Worm (Caenorhabditis elegans): ENCODE data around the gene C10G8.4.
A peak's percentile ranks its signal among the peaks of the same experiment; 100 is the strongest.

The C10G8.4 gene

DNA sequence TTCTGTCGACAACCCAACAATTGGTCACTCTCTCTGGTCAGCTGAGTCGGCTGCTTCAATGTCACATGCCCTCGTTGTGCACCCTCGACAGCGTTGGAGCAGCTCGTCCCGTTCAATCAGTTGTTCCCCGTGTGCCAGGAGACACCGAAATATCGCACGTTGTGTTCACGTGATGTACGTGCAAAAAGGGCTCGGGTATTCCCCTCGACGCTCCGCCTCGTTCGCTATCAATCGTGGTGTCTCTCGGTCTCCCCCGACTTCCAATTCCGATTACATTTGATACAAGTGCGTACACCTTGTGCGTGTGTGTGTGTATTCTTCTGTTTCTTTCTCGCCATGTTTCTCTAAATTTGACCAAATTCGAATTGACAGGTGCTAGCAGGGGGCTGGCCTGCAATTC is 40.2 kb upstream of the C10G8.4 start:
- TF ChIP-seq nhr-43 (tag; optimal IDR thresholded peaks at IDR 0.05; ENCODE audit: poor library complexity, severe bottlenecking) = peak; percentile 47
- peak; percentile 9 for TF ChIP-seq tbx-2 (tag; optimal IDR thresholded peaks at IDR 0.05)
- peak; percentile 80 for TF ChIP-seq mml-1 (tag; optimal IDR thresholded peaks at IDR 0.05)
- TF ChIP-seq pqm-1 (tag; optimal IDR thresholded peaks at IDR 0.05) = peak; percentile 87
- no peak for TF ChIP-seq nhr-77 (tag; optimal IDR thresholded peaks at IDR 0.05)
- no peak for TF ChIP-seq zag-1 (tag; optimal IDR thresholded peaks at IDR 0.05)
- TF ChIP-seq lin-39 (tag; optimal IDR thresholded peaks at IDR 0.05) = peak; percentile 28
- TF ChIP-seq aly-2 (tag; optimal IDR thresholded peaks at IDR 0.05) = no peak
- TF ChIP-seq nhr-76 (tag; optimal IDR thresholded peaks at IDR 0.05) = no peak
- no peak for TF ChIP-seq nhr-12 (tag; optimal IDR thresholded peaks at IDR 0.05)
- peak; percentile 93 for TF ChIP-seq elt-2 (tag; optimal IDR thresholded peaks at IDR 0.05)
- peak; percentile 60 for TF ChIP-seq nfya-1 (tag; optimal IDR thresholded peaks at IDR 0.05; ENCODE audit: insufficient read depth)
- TF ChIP-seq nhr-25 (tag; optimal IDR thresholded peaks at IDR 0.05) = no peak
- no peak for TF ChIP-seq hmg-11 (tag; optimal IDR thresholded peaks at IDR 0.05)
- TF ChIP-seq ztf-4 (tag; optimal IDR thresholded peaks at IDR 0.05) = no peak
- TF ChIP-seq egl-27 (tag; optimal IDR thresholded peaks at IDR 0.05) = no peak
- no peak for TF ChIP-seq nhr-237 (tag; optimal IDR thresholded peaks at IDR 0.05)
- TF ChIP-seq elt-3 (tag; optimal IDR thresholded peaks at IDR 0.05) = peak in 1 of 3 experiments; percentile 10
- no peak for TF ChIP-seq eor-1 (tag; optimal IDR thresholded peaks at IDR 0.05)
- TF ChIP-seq nhr-11 (tag; optimal IDR thresholded peaks at IDR 0.05) = peak; percentile 44
- TF ChIP-seq unc-62 (GFP tag; optimal IDR thresholded peaks at IDR 0.05) = no peak
- peak; percentile 26 for TF ChIP-seq mdl-1 (tag; optimal IDR thresholded peaks at IDR 0.05)
- peak; percentile 62 for TF ChIP-seq jun-1 (tag; optimal IDR thresholded peaks at IDR 0.05)
- no peak for TF ChIP-seq sea-2 (GFP tag; optimal IDR thresholded peaks at IDR 0.05)
- TF ChIP-seq skn-1 (tag; optimal IDR thresholded peaks at IDR 0.05) = peak; percentile 23
- TF ChIP-seq lsy-12 (tag; optimal IDR thresholded peaks at IDR 0.05) = peak; percentile 23
- no peak for TF ChIP-seq ceh-16 (tag; optimal IDR thresholded peaks at IDR 0.05)
- peak; percentile 25 for TF ChIP-seq daf-12 (tag; optimal IDR thresholded peaks at IDR 0.05)
- peak; percentile 73 for TF ChIP-seq ama-1 (optimal IDR thresholded peaks at IDR 0.05)
- peak; percentile 61 for TF ChIP-seq pha-4 (tag; optimal IDR thresholded peaks at IDR 0.05)
- TF ChIP-seq ceh-82 (tag; optimal IDR thresholded peaks at IDR 0.05) = no peak
- TF ChIP-seq fkh-10 (GFP tag; optimal IDR thresholded peaks at IDR 0.05) = no peak
- TF ChIP-seq fkh-2 (tag; optimal IDR thresholded peaks at IDR 0.05) = no peak
- TF ChIP-seq R02D3.7 (tag; optimal IDR thresholded peaks at IDR 0.05) = no peak
- TF ChIP-seq ceh-9 (tag; optimal IDR thresholded peaks at IDR 0.05) = no peak
- TF ChIP-seq lin-15B (tag; optimal IDR thresholded peaks at IDR 0.05) = no peak
- TF ChIP-seq ceh-28 (tag; optimal IDR thresholded peaks at IDR 0.05) = no peak

DNA sequence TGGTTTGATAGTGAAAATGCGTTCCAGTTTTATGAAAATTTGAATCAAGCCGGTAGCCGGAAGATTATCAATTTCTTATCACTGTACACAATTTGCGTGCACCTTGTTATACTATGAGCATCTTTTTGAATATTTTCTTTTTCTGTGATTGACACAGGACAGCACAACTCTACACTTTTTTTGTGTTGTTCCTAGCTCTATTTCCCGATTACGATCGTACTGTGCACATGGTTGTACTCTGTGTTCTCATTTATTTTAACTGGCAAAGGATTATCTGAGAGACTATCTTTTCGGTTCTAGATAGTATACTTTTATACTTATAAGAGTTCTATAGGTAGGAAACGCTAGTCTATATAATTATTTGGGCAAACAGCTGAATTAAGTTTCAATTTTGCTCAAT is 39.7 kb upstream of the C10G8.4 start:
- TF ChIP-seq nhr-237 (tag; optimal IDR thresholded peaks at IDR 0.05) (no peak), R02D3.7 (tag; optimal IDR thresholded peaks at IDR 0.05) (no peak), nhr-12 (tag; optimal IDR thresholded peaks at IDR 0.05) (no peak)

DNA sequence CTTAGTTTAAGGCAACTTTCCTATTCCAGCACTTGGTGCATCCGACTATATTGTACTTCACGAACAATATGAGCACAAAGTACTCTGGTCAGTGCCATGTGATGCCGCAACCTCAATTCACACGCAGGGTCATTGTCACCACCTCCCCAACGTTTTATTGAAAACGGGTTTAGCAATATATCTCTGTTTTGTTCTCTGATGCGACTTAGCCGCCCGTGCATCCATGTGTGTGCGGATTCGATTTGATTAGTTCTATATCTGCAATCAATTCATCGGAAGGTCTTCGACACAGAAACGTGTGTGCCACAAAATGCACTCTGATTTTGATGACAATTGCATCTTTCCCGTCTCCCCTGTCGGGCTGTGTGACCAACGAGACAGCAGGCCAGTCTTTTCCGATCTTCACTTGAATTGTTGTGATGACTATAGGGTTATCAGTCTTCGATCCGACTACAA is 39.1 kb upstream of the C10G8.4 start:
- TF ChIP-seq elt-1 (tag; optimal IDR thresholded peaks at IDR 0.05) (no peak), ceh-16 (tag; optimal IDR thresholded peaks at IDR 0.05) (no peak), ztf-4 (tag; optimal IDR thresholded peaks at IDR 0.05) (no peak), jun-1 (tag; optimal IDR thresholded peaks at IDR 0.05) (no peak), nhr-23 (tag; optimal IDR thresholded peaks at IDR 0.05) (peak; percentile 59), nhr-28 (tag; optimal IDR thresholded peaks at IDR 0.05) (no peak), eor-1 (tag; optimal IDR thresholded peaks at IDR 0.05) (no peak), lin-39 (tag; optimal IDR thresholded peaks at IDR 0.05) (no peak), pqm-1 (tag; optimal IDR thresholded peaks at IDR 0.05) (peak; percentile 2), nhr-67 (tag; optimal IDR thresholded peaks at IDR 0.05) (no peak), egl-27 (tag; optimal IDR thresholded peaks at IDR 0.05) (no peak), nhr-43 (tag; optimal IDR thresholded peaks at IDR 0.05; ENCODE audit: poor library complexity, severe bottlenecking) (peak; percentile 61)
